Fruit fly (Drosophila melanogaster) Kc167 (cell line): ENCODE results near the gene fz2.

Experiments
- Myc ChIP-seq: fragments of >200 bp; optimal IDR thresholded peaks from 2 replicates; lab custom pipeline; 2017; ENCODE audit warnings: missing external identifiers
- Sin3A ChIP-seq: fragments of >200 bp; optimal IDR thresholded peaks from 2 replicates; lab custom pipeline; 2018; ENCODE audit warnings: missing external identifiers
- h ChIP-seq: fragments of >200 bp; optimal IDR thresholded peaks from 3 replicates; lab custom pipeline; 2018; ENCODE audit warnings: missing external identifiers
- insv ChIP-seq: fragments of >200 bp; optimal IDR thresholded peaks from 3 replicates; lab custom pipeline; 2018; ENCODE audit warnings: missing external identifiers
- psq ChIP-seq: fragments of >200 bp; optimal IDR thresholded peaks from 2 replicates; lab custom pipeline; 2017; ENCODE audit warnings: missing external identifiers

DNA sequence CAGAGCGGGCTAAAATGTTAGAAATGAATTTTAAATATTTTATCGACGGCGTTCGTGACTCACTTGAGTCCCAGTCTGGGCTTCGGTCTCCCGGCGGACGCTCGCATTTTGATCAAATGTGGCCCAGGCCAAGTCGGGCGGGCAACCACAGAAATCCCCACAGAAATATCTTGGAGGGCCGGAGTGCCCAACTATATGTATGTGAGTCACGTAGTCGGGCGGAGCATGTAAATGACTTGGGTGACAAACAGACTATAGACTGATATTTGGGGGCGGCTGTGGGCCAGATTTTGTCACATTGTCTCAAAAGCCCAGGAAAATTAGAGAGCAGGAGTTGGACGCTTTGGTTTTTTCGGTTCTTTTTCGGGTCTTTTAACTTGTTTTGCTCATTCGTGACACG lies 52.7 kb downstream of the fz2 start:
- TF ChIP-seq psq (lab: Kevin White, UChicago): no peak
- TF ChIP-seq Sin3A (lab: Kevin White, UChicago): no peak
- no peak for TF ChIP-seq h
- no peak for TF ChIP-seq insv (lab: Kevin White, UChicago)
- TF ChIP-seq Myc (lab: Kevin White, UChicago): no peak
